Fruit fly (Drosophila melanogaster) whole organism, adult: ENCODE measurements around the gene SmB.

Experiments used
- CG12768 ChIP-seq: fragments of 200-800 bp; sonication (Bioruptor generic); optimal IDR thresholded peaks from 2 replicates; lab custom pipeline; 2017; ENCODE audit warnings: missing biosample characterization, missing genetic modification characterization, mild to moderate bottlenecking, moderate library complexity, missing genetic modification reagents
- CG7045 ChIP-seq: fragments of 200-800 bp; sonication (Bioruptor generic); optimal IDR thresholded peaks from 2 replicates; lab custom pipeline; 2017; ENCODE audit warnings: missing biosample characterization, mild to moderate bottlenecking, missing genetic modification characterization
- Clk ChIP-seq: fragments of 200-800 bp; sonication (Bioruptor generic); optimal IDR thresholded peaks from 2 replicates; lab custom pipeline; 2017; ENCODE audit warnings: missing biosample characterization, missing genetic modification characterization
- cnc ChIP-seq, 2 experiments: fragments of >200 bp; optimal IDR thresholded peaks; 2 replicates each; lab custom pipeline; 2017
- kay ChIP-seq: fragments of 200-800 bp; sonication (Bioruptor generic); peaks from one replicate; lab custom pipeline; 2016; ENCODE audit warnings: missing biosample characterization, missing genetic modification characterization, borderline replicate concordance
- ovo ChIP-seq: fragments of 200-800 bp; sonication (Bioruptor generic); optimal IDR thresholded peaks from 2 replicates; lab custom pipeline; 2016; ENCODE audit warnings: missing biosample characterization, missing genetic modification characterization
- toe ChIP-seq: fragments of 200-800 bp; sonication (Bioruptor generic); optimal IDR thresholded peaks from 2 replicates; lab custom pipeline; 2016; ENCODE audit warnings: missing biosample characterization, missing genetic modification characterization

DNA sequence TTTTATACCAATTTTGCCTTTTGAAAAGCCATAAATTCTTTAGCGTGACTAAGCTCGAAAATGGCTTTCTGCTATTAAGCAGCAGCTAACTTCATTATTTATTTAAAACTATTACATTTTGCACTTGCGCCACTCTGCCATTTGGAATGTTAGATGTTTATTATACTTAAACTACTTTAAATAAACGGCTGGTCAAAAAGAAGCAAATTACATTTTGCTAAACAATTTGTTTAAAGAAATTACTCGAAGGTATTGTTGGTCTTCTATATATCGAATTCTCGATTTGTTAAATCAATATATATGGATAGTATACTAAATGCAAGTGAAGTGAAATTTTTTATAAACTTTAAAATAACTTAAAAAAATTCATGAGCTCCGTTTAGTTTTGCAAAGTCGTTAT is 25.9 kb upstream of the SmB start, which contains the start of gene ppk10:
- TF ChIP-seq ovo (GFP tag; lab: Kevin White, UChicago) (no peak), kay (GFP tag; lab: Kevin White, UChicago) (no peak), cnc (optimal IDR thresholded peaks at IDR 0.05; lab: Kevin White, UChicago) (no peak), CG12768 (GFP tag; lab: Kevin White, UChicago) (no peak), toe (GFP tag; lab: Kevin White, UChicago) (no peak), CG7045 (no peak), Clk (GFP tag; lab: Kevin White, UChicago) (no peak)
